Worm (Caenorhabditis elegans) whole organism, L1 larva: ENCODE measurements around the gene C03C10.7.
A peak's percentile ranks its signal among the peaks of the same experiment; 100 is the strongest.

Experiments
- ama-1 ChIP-seq: fragments of 150-350 bp; optimal IDR thresholded peaks from 2 replicates; lab custom pipeline; 2014
- ces-1 ChIP-seq: fragments of 150-350 bp; optimal IDR thresholded peaks from 2 replicates; lab custom pipeline; 2014; ENCODE audit warnings: missing biosample characterization, missing genetic modification reagents, missing genetic modification characterization
- dsc-1 ChIP-seq: sonication (generic microtip); optimal IDR thresholded peaks from 2 replicates; lab custom pipeline; 2016; ENCODE audit warnings: mild to moderate bottlenecking, missing genetic modification characterization, missing compliant biosample characterization
- efl-1 ChIP-seq, 4 experiments: fragments of 150-350 bp; optimal IDR thresholded peaks in 3 of 4; peaks in 1 of 4; 1 replicate in 1 of 4; 2 replicates in 3 of 4; lab custom pipeline; 2014; ENCODE audit warnings: missing biosample characterization in 2 of 4, missing genetic modification characterization in 2 of 4, missing genetic modification reagents in 2 of 4
- elt-3 ChIP-seq, 6 experiments: fragments of 150-350 bp in 1 of 6; sonication (generic microtip); optimal IDR thresholded peaks; 2 replicates each; lab custom pipeline; 2017 to 2018; ENCODE audit warnings: missing biosample characterization in 6 of 6, missing genetic modification characterization in 6 of 6, inconsistent platforms in 1 of 6
- mep-1 ChIP-seq: fragments of 150-350 bp; optimal IDR thresholded peaks from 2 replicates; lab custom pipeline; 2014; ENCODE audit warnings: missing biosample characterization, missing genetic modification characterization
- nhr-77 ChIP-seq: fragments of 150-350 bp; optimal IDR thresholded peaks from 2 replicates; lab custom pipeline; 2014; ENCODE audit warnings: missing biosample characterization, missing genetic modification characterization
- nhr-85 ChIP-seq: sonication (generic microtip); peaks from one replicate; lab custom pipeline; 2016; ENCODE audit warnings: missing genetic modification characterization, inconsistent platforms, missing compliant biosample characterization
- skn-1 ChIP-seq: fragments of 150-350 bp; optimal IDR thresholded peaks from 2 replicates; lab custom pipeline; 2014; ENCODE audit warnings: missing biosample characterization, missing genetic modification characterization
- tlp-1 ChIP-seq: fragments of 150-350 bp; optimal IDR thresholded peaks from 2 replicates; lab custom pipeline; 2014; ENCODE audit warnings: missing biosample characterization, missing genetic modification characterization
- unc-130 ChIP-seq: fragments of 150-350 bp; optimal IDR thresholded peaks from 2 replicates; lab custom pipeline; 2017; ENCODE audit warnings: missing biosample characterization, missing genetic modification characterization, inconsistent platforms
- zag-1 ChIP-seq: fragments of 150-350 bp; optimal IDR thresholded peaks from 2 replicates; lab custom pipeline; 2014; ENCODE audit warnings: missing biosample characterization, missing genetic modification characterization
- ztf-11 ChIP-seq, 2 experiments: sonication (generic microtip); optimal IDR thresholded peaks; 2 replicates each; lab custom pipeline; 2016 to 2017; ENCODE audit warnings: missing genetic modification characterization in 2 of 2, missing biosample characterization in 1 of 2, missing compliant biosample characterization in 1 of 2

DNA sequence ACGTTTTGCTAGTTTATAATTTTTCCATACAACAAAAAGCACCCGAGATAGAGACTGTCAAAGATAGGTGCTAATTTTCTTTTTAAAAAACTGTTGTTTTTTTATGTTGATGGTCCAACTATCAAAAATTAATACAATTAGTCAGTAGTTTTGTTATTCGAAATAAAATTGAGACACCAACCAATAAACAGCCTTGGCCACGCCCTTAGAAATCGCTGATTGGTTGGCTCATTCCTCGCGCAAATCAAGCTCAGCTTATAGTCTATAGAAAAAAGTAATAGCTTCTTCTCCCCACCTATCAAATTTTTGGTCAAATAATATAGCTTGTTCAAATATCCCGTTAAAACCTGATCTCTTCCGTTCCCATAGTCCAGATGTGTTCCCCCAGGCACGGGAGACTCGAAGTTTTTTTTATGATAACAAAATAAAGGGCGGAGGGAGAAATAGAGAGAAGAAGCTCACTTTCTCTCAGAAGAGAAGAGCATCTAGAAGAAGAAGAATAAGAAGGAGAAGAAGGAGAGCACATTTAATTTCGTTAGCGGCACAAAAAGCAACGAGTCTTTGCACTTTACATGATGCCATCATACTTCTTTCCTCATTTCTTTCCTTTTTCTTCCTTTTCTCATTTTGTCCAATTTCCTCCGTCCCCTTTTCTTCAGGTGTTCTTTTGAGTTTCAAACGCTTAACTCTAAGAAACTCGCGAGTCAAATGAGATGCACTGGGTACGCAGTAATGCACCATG lies 36.1 kb downstream of the C03C10.7 start:
- TF ChIP-seq ama-1 (lab: Kevin White, UChicago) = no peak
- TF ChIP-seq skn-1 (tag; lab: Kevin White, UChicago) = no peak
- TF ChIP-seq unc-130 = no peak
- no peak for TF ChIP-seq tlp-1 (tag; lab: Kevin White, UChicago)
- TF ChIP-seq efl-1 (optimal IDR thresholded peaks at IDR 0.05; lab: Kevin White, UChicago) = no peak
- no peak for TF ChIP-seq efl-1 (GFP tag; optimal IDR thresholded peaks at IDR 0.05 in 1 of 2; lab: Kevin White, UChicago)
- TF ChIP-seq nhr-85 (tag; lab: Kevin White, UChicago) = no peak
- TF ChIP-seq mep-1 = no peak
- no peak for TF ChIP-seq elt-3 (tag; optimal IDR thresholded peaks at IDR 0.05; lab: Kevin White, UChicago)
- TF ChIP-seq zag-1 (tag; lab: Kevin White, UChicago) = no peak
- no peak for TF ChIP-seq ztf-11 (tag; optimal IDR thresholded peaks at IDR 0.05; lab: Kevin White, UChicago)
- no peak for TF ChIP-seq dsc-1 (tag; lab: Kevin White, UChicago)
- TF ChIP-seq nhr-77 (tag; lab: Kevin White, UChicago) = no peak
- TF ChIP-seq ces-1 (GFP tag; lab: Kevin White, UChicago) = peak; percentile 56
